Fruit fly (Drosophila melanogaster) whole organism, embryonic: ENCODE results near the gene CG43051.

Source experiments
- Aef1 ChIP-seq: fragments of 200-800 bp; sonication (Bioruptor generic); IDR thresholded peaks from 3 replicates; pipeline ENCODE4 v1.3.6; 2022; ENCODE audit warnings: missing biosample characterization, missing genetic modification characterization
- Antp ChIP-seq: fragments of 200-800 bp; sonication (Bioruptor generic); optimal IDR thresholded peaks from 3 replicates; lab custom pipeline; 2016; ENCODE audit warnings: missing biosample characterization, missing genetic modification characterization
- Asciz ChIP-seq: fragments of 200-800 bp; sonication (Bioruptor generic); optimal IDR thresholded peaks from 2 replicates; lab custom pipeline; 2017; ENCODE audit warnings: missing biosample characterization, mild to moderate bottlenecking, missing genetic modification characterization, missing genetic modification reagents
- Awh ChIP-seq: fragments of 200-800 bp; sonication (Bioruptor generic); IDR thresholded peaks from 2 replicates; pipeline ENCODE4, ENCODE4 v1.3.6; 2022; ENCODE audit warnings: missing biosample characterization, missing genetic modification characterization
- BtbVII ChIP-seq: fragments of 200-800 bp; sonication (Bioruptor generic); optimal IDR thresholded peaks from 3 replicates; lab custom pipeline; 2017; ENCODE audit warnings: missing biosample characterization, mild to moderate bottlenecking, missing genetic modification characterization
- CG10431 ChIP-seq: fragments of 200-800 bp; sonication (Bioruptor generic); optimal IDR thresholded peaks from 3 replicates; lab custom pipeline; 2018; ENCODE audit warnings: missing biosample characterization, mild to moderate bottlenecking, missing genetic modification characterization
- CG12391 ChIP-seq: fragments of 200-800 bp; sonication (Bioruptor generic); optimal IDR thresholded peaks from 3 replicates; lab custom pipeline; 2018; ENCODE audit warnings: missing biosample characterization, mild to moderate bottlenecking, missing genetic modification characterization, moderate library complexity
- CG12942 ChIP-seq: fragments of 200-800 bp; sonication (Bioruptor generic); optimal IDR thresholded peaks from 3 replicates; lab custom pipeline; 2016; ENCODE audit warnings: missing biosample characterization, missing genetic modification characterization
- CG14710 ChIP-seq: fragments of 200-800 bp; sonication (Bioruptor generic); optimal IDR thresholded peaks from 3 replicates; lab custom pipeline; 2019; ENCODE audit warnings: missing biosample characterization, mild to moderate bottlenecking, missing genetic modification characterization, moderate library complexity
- CG15479 ChIP-seq: fragments of 200-800 bp; sonication (Bioruptor generic); optimal IDR thresholded peaks from 3 replicates; lab custom pipeline; 2019; ENCODE audit warnings: missing biosample characterization, mild to moderate bottlenecking, missing genetic modification characterization, moderate library complexity
- CG15514 ChIP-seq: fragments of 200-800 bp; sonication (Bioruptor generic); optimal IDR thresholded peaks from 3 replicates; lab custom pipeline; 2017; ENCODE audit warnings: missing biosample characterization, missing genetic modification characterization, mild to moderate bottlenecking, moderate library complexity, missing genetic modification reagents
- CG1602 ChIP-seq: fragments of 200-800 bp; sonication (Bioruptor generic); optimal IDR thresholded peaks from 3 replicates; lab custom pipeline; 2016; ENCODE audit warnings: missing biosample characterization, missing genetic modification characterization
- CG16815 ChIP-seq: fragments of 200-800 bp; sonication (Bioruptor generic); optimal IDR thresholded peaks from 3 replicates; lab custom pipeline; 2017; ENCODE audit warnings: missing biosample characterization, mild to moderate bottlenecking, missing genetic modification characterization
- CG17359 ChIP-seq: fragments of 200-800 bp; sonication (Bioruptor generic); optimal IDR thresholded peaks from 3 replicates; lab custom pipeline; 2018; ENCODE audit warnings: missing biosample characterization, mild to moderate bottlenecking, missing genetic modification characterization, moderate library complexity
- CG4360 ChIP-seq: fragments of 200-800 bp; sonication (Bioruptor generic); IDR thresholded peaks from 2 replicates; pipeline ENCODE4 v1.3.6; 2022; ENCODE audit warnings: missing biosample characterization, missing genetic modification characterization
- CG43689 ChIP-seq: fragments of 200-800 bp; sonication (Bioruptor generic); IDR thresholded peaks from 2 replicates; pipeline ENCODE4 v1.3.6; 2022; ENCODE audit warnings: missing biosample characterization, missing genetic modification characterization
- CG5245 ChIP-seq: fragments of 200-800 bp; sonication (Bioruptor generic); optimal IDR thresholded peaks from 3 replicates; lab custom pipeline; 2016; ENCODE audit warnings: missing biosample characterization, missing genetic modification characterization
- CG7745 ChIP-seq: fragments of 200-800 bp; sonication (Bioruptor generic); optimal IDR thresholded peaks from 2 replicates; lab custom pipeline; 2018; ENCODE audit warnings: missing biosample characterization, mild to moderate bottlenecking, missing genetic modification characterization, moderate library complexity
- CG8281 ChIP-seq: fragments of 200-800 bp; sonication (Bioruptor generic); optimal IDR thresholded peaks from 2 replicates; lab custom pipeline; 2018; ENCODE audit warnings: missing biosample characterization, mild to moderate bottlenecking, missing genetic modification characterization, moderate library complexity
- CG9215 ChIP-seq: fragments of 200-800 bp; sonication (Bioruptor generic); IDR thresholded peaks from 2 replicates; pipeline ENCODE4 v1.3.6; 2022; ENCODE audit warnings: missing biosample characterization, missing genetic modification characterization
- CG9727 ChIP-seq: fragments of 200-800 bp; sonication (Bioruptor generic); optimal IDR thresholded peaks from 3 replicates; lab custom pipeline; 2017; ENCODE audit warnings: missing biosample characterization, mild to moderate bottlenecking, missing genetic modification characterization
- Dll ChIP-seq: fragments of 200-800 bp; sonication (Bioruptor generic); IDR thresholded peaks from 4 replicates; pipeline ENCODE4 v1.3.6; 2022; ENCODE audit warnings: missing biosample characterization, missing genetic modification characterization; ENCODE audit not compliant: partially characterized antibody
- Doc2 ChIP-seq: fragments of 200-800 bp; sonication (Bioruptor generic); IDR thresholded peaks from 2 replicates; pipeline ENCODE4 v1.3.6; 2022; ENCODE audit warnings: missing biosample characterization, missing genetic modification characterization
- Gug ChIP-seq: fragments of 200-800 bp; sonication (Bioruptor generic); IDR thresholded peaks from 4 replicates; pipeline ENCODE4 v1.3.6; 2022; ENCODE audit warnings: missing biosample characterization, missing genetic modification characterization
- Hmr ChIP-seq: fragments of 200-800 bp; sonication (Bioruptor generic); optimal IDR thresholded peaks from 3 replicates; lab custom pipeline; 2017; ENCODE audit warnings: mild to moderate bottlenecking, missing biosample characterization, missing genetic modification reagents, missing genetic modification characterization
- MTF-1 ChIP-seq: fragments of 200-800 bp; sonication (Bioruptor generic); optimal IDR thresholded peaks from 2 replicates; lab custom pipeline; 2018; ENCODE audit warnings: missing biosample characterization, mild to moderate bottlenecking, missing genetic modification characterization, borderline replicate concordance
- NC2α ChIP-seq: fragments of 200-800 bp; sonication (Bioruptor generic); optimal IDR thresholded peaks from 2 replicates; lab custom pipeline; 2016; ENCODE audit warnings: missing biosample characterization, missing genetic modification characterization
- Oli ChIP-seq: fragments of 200-800 bp; sonication (Bioruptor generic); optimal IDR thresholded peaks from 2 replicates; lab custom pipeline; 2018; ENCODE audit warnings: missing biosample characterization, mild to moderate bottlenecking, missing genetic modification characterization, moderate library complexity
- Scr ChIP-seq: fragments of 200-800 bp; sonication (Bioruptor generic); IDR thresholded peaks from 2 replicates; pipeline ENCODE4 v1.3.6; 2022; ENCODE audit warnings: missing biosample characterization, missing genetic modification characterization; ENCODE audit not compliant: partially characterized antibody
- ab ChIP-seq: fragments of 200-800 bp; sonication (Bioruptor generic); optimal IDR thresholded peaks from 2 replicates; lab custom pipeline; 2016; ENCODE audit warnings: missing biosample characterization, missing genetic modification characterization
- bbx ChIP-seq: fragments of 200-800 bp; sonication (Bioruptor generic); IDR thresholded peaks from 2 replicates; pipeline ENCODE4 v1.3.6; 2022; ENCODE audit warnings: missing biosample characterization, missing genetic modification characterization; ENCODE audit not compliant: partially characterized antibody
- chinmo ChIP-seq: fragments of 200-800 bp; sonication (Bioruptor generic); IDR thresholded peaks from 4 replicates; pipeline ENCODE4 v1.3.6; 2022; ENCODE audit warnings: missing biosample characterization, missing genetic modification characterization; ENCODE audit not compliant: partially characterized antibody
- chm ChIP-seq: fragments of 200-800 bp; sonication (Bioruptor generic); IDR thresholded peaks from 2 replicates; pipeline ENCODE4 v1.3.6; 2022; ENCODE audit warnings: missing biosample characterization, missing genetic modification characterization
- croc ChIP-seq: fragments of 200-800 bp; sonication (Bioruptor generic); conservative IDR thresholded peaks from 3 replicates; pipeline ENCODE4 v1.3.6; 2022; ENCODE audit warnings: missing biosample characterization, missing genetic modification characterization
- dpn ChIP-seq, 2 experiments: fragments of 200-800 bp; sonication (Bioruptor generic); optimal IDR thresholded peaks; 3 replicates each; lab custom pipeline; 2016; ENCODE audit warnings: missing biosample characterization in 2 of 2, missing genetic modification characterization in 2 of 2
- emc ChIP-seq: fragments of 200-800 bp; sonication (Bioruptor generic); optimal IDR thresholded peaks from 2 replicates; lab custom pipeline; 2016; ENCODE audit warnings: missing biosample characterization, missing genetic modification characterization
- gcm ChIP-seq: fragments of 200-800 bp; sonication (Bioruptor generic); optimal IDR thresholded peaks from 2 replicates; lab custom pipeline; 2019; ENCODE audit warnings: missing biosample characterization, mild to moderate bottlenecking, missing genetic modification characterization, moderate library complexity
- hbn ChIP-seq: fragments of 200-800 bp; sonication (Bioruptor generic); IDR thresholded peaks from 2 replicates; pipeline ENCODE4 v1.3.6; 2022; ENCODE audit warnings: missing biosample characterization, missing genetic modification characterization; ENCODE audit not compliant: partially characterized antibody
- knrl ChIP-seq: fragments of 200-800 bp; sonication (Bioruptor generic); IDR thresholded peaks from 3 replicates; pipeline ENCODE4 v1.3.6; 2022; ENCODE audit warnings: missing biosample characterization, missing genetic modification characterization; ENCODE audit not compliant: partially characterized antibody
- nerfin-2 ChIP-seq: fragments of 200-800 bp; sonication (Bioruptor generic); IDR thresholded peaks from 2 replicates; pipeline ENCODE4 v1.3.6; 2022; ENCODE audit warnings: missing biosample characterization, missing genetic modification characterization; ENCODE audit not compliant: partially characterized antibody
- nmo ChIP-seq: fragments of 200-800 bp; sonication (Bioruptor generic); optimal IDR thresholded peaks from 2 replicates; lab custom pipeline; 2018; ENCODE audit warnings: missing biosample characterization, mild to moderate bottlenecking, missing genetic modification characterization, moderate library complexity
- oc ChIP-seq: fragments of 200-800 bp; sonication (Bioruptor generic); optimal IDR thresholded peaks from 2 replicates; lab custom pipeline; 2018; ENCODE audit warnings: missing biosample characterization, mild to moderate bottlenecking, missing genetic modification characterization, moderate library complexity
- otp ChIP-seq: fragments of 200-800 bp; sonication (Bioruptor generic); IDR thresholded peaks from 3 replicates; pipeline ENCODE4, ENCODE4 v1.3.6; 2022; ENCODE audit warnings: missing biosample characterization, missing genetic modification characterization
- pita ChIP-seq: fragments of 200-800 bp; sonication (Bioruptor generic); optimal IDR thresholded peaks from 2 replicates; lab custom pipeline; 2017; ENCODE audit warnings: missing biosample characterization, mild to moderate bottlenecking, missing genetic modification characterization
- run ChIP-seq: fragments of 200-800 bp; sonication (Bioruptor generic); optimal IDR thresholded peaks from 3 replicates; lab custom pipeline; 2018; ENCODE audit warnings: missing biosample characterization, mild to moderate bottlenecking, missing genetic modification characterization
- scrt ChIP-seq: fragments of 200-800 bp; sonication (Bioruptor generic); optimal IDR thresholded peaks from 2 replicates; lab custom pipeline; 2018; ENCODE audit warnings: missing biosample characterization, mild to moderate bottlenecking, missing genetic modification characterization, moderate library complexity
- sim ChIP-seq: fragments of 200-800 bp; sonication (Bioruptor generic); IDR thresholded peaks from 2 replicates; pipeline ENCODE4 v1.3.6; 2022; ENCODE audit warnings: missing biosample characterization, missing genetic modification characterization
- zfh1 ChIP-seq: fragments of 200-800 bp; sonication (Bioruptor generic); IDR thresholded peaks from 3 replicates; pipeline ENCODE4 v1.3.6; 2022; ENCODE audit warnings: missing biosample characterization, missing genetic modification characterization

The CG43051 gene

dm6 chr2L:12465164-12466011 is 42.4 kb upstream of the CG43051 start (continued):
- TF ChIP-seq CG15514: peak; percentile 35
- TF ChIP-seq CG43689 (GFP tag; lab: Robert Waterston, UW): no peak
- TF ChIP-seq Asciz (GFP tag; lab: Kevin White, UChicago): peak; percentile 51
- no peak for TF ChIP-seq otp (GFP tag; lab: Robert Waterston, UW)
- TF ChIP-seq nerfin-2: no peak
- TF ChIP-seq run (tag; lab: Kevin White, UChicago): no peak
- peak; percentile 34 for TF ChIP-seq CG17359 (tag; lab: Kevin White, UChicago)
- peak; percentile 36 for TF ChIP-seq CG14710
- TF ChIP-seq Dll (GFP tag; lab: Robert Waterston, UW): no peak
- no peak for TF ChIP-seq CG4360
- TF ChIP-seq CG10431: no peak
- TF ChIP-seq ab (GFP tag; lab: Kevin White, UChicago): no peak
- TF ChIP-seq knrl (GFP tag; lab: Robert Waterston, UW): no peak
- peak; percentile 35 for TF ChIP-seq CG9727 (GFP tag; lab: Kevin White, UChicago)
- TF ChIP-seq Oli (tag; lab: Kevin White, UChicago): no peak
- no peak for TF ChIP-seq dpn (GFP tag; optimal IDR thresholded peaks at IDR 0.05; lab: Kevin White, UChicago)
- TF ChIP-seq CG8281 (tag; lab: Kevin White, UChicago): peak; percentile 53
- no peak for TF ChIP-seq CG16815 (GFP tag; lab: Kevin White, UChicago)
- no peak for TF ChIP-seq hbn (GFP tag; lab: Robert Waterston, UW)
- no peak for TF ChIP-seq pita
- no peak for TF ChIP-seq zfh1 (GFP tag; lab: Robert Waterston, UW)
- TF ChIP-seq CG7745: peak; percentile 64
- TF ChIP-seq Scr: no peak
- TF ChIP-seq MTF-1 (GFP tag; lab: Kevin White, UChicago): peak; percentile 66
- no peak for TF ChIP-seq Gug (GFP tag; lab: Robert Waterston, UW)
- no peak for TF ChIP-seq NC2α
- TF ChIP-seq CG12391 (tag; lab: Kevin White, UChicago): no peak
- no peak for TF ChIP-seq chinmo (GFP tag; lab: Robert Waterston, UW)
- no peak for TF ChIP-seq croc (GFP tag; lab: Robert Waterston, UW)
- TF ChIP-seq CG15479 (GFP tag; lab: Kevin White, UChicago): no peak
- peak; percentile 61 for TF ChIP-seq Hmr (GFP tag; lab: Kevin White, UChicago)
- TF ChIP-seq nmo: no peak
- no peak for TF ChIP-seq CG9215 (GFP tag; lab: Robert Waterston, UW)
- TF ChIP-seq Antp: no peak
- TF ChIP-seq sim (GFP tag; lab: Robert Waterston, UW): no peak
- TF ChIP-seq oc (tag; lab: Kevin White, UChicago): no peak
- peak; percentile 44 for TF ChIP-seq BtbVII (GFP tag; lab: Kevin White, UChicago)
- TF ChIP-seq chm (GFP tag; lab: Robert Waterston, UW): no peak
- TF ChIP-seq gcm (GFP tag; lab: Kevin White, UChicago): no peak
- peak; percentile 7 for TF ChIP-seq scrt (GFP tag; lab: Kevin White, UChicago)
- no peak for TF ChIP-seq CG12942 (GFP tag; lab: Kevin White, UChicago)
- no peak for TF ChIP-seq bbx (GFP tag; lab: Robert Waterston, UW)
- TF ChIP-seq Aef1: no peak
- TF ChIP-seq CG5245 (GFP tag; lab: Kevin White, UChicago): no peak
- TF ChIP-seq emc: no peak
- no peak for TF ChIP-seq Awh (GFP tag; lab: Robert Waterston, UW)
- no peak for TF ChIP-seq Doc2
- no peak for TF ChIP-seq CG1602 (GFP tag; lab: Kevin White, UChicago)
